Fruit fly (Drosophila melanogaster): ENCODE measurements around the gene Polr3C.

Polr3C gene

dm6 chr3R:12435948-12436347, 24.3 kb upstream of the Polr3C start, which contains the start of gene Desat2:
TSS of gene Desat2 (plus strand) at chr3R:12436248.
- no peak for TF ChIP-seq cnc (optimal IDR thresholded peaks at IDR 0.05)
- TF ChIP-seq Clk (GFP tag; optimal IDR thresholded peaks at IDR 0.05), result no peak
- TF ChIP-seq CG7045 (GFP tag; optimal IDR thresholded peaks at IDR 0.05), result no peak
- TF ChIP-seq CG33017 (tag; optimal IDR thresholded peaks at IDR 0.05), result no peak
- TF ChIP-seq cic (GFP tag; optimal IDR thresholded peaks at IDR 0.05), result no peak
- no peak for TF ChIP-seq CG12768 (GFP tag; optimal IDR thresholded peaks at IDR 0.05)
- TF ChIP-seq tj (GFP tag; optimal IDR thresholded peaks at IDR 0.05), result no peak
- TF ChIP-seq ovo (GFP tag; optimal IDR thresholded peaks at IDR 0.05), result no peak
- no peak for TF ChIP-seq CG7101 (tag; optimal IDR thresholded peaks at IDR 0.05)
- TF ChIP-seq bab1 (GFP tag; optimal IDR thresholded peaks at IDR 0.05), result no peak
- no peak for TF ChIP-seq CG5204 (GFP tag; optimal IDR thresholded peaks at IDR 0.05)
- no peak for TF ChIP-seq toe (GFP tag; optimal IDR thresholded peaks at IDR 0.05)

- TF ChIP-seq ovo (GFP tag; optimal IDR thresholded peaks at IDR 0.05), result no peak
- no peak for TF ChIP-seq tj (GFP tag; optimal IDR thresholded peaks at IDR 0.05)
- TF ChIP-seq CG12768 (GFP tag; optimal IDR thresholded peaks at IDR 0.05), result no peak
- TF ChIP-seq kay (GFP tag; ENCODE audit: borderline replicate concordance), result no peak
- no peak for TF ChIP-seq CG33017 (tag; optimal IDR thresholded peaks at IDR 0.05)
- no peak for TF ChIP-seq CG7045 (GFP tag; optimal IDR thresholded peaks at IDR 0.05)
- TF ChIP-seq Mnt (GFP tag; optimal IDR thresholded peaks at IDR 0.05), result no peak
- TF ChIP-seq CG7101 (tag; optimal IDR thresholded peaks at IDR 0.05), result no peak
- TF ChIP-seq Clk (GFP tag; optimal IDR thresholded peaks at IDR 0.05), result no peak
- TF ChIP-seq CG5204 (GFP tag; optimal IDR thresholded peaks at IDR 0.05), result no peak
These were observed 21.2 kb upstream of the Polr3C start, which contains the start of the genes CG17207 and CG46427 for dm6 chr3R:12439039-12439400. TSS of gene CG17207 (minus strand) at chr3R:12439139. TSS of gene CG46427 (minus strand) at chr3R:12439139.

dm6 chr3R:12439401-12440143, 20.6 kb upstream of the Polr3C start, which contains the start of gene Desat1:
TSS of gene Desat1 (plus strand) at chr3R:12439600.
- TF ChIP-seq cic (GFP tag; optimal IDR thresholded peaks at IDR 0.05) (no peak), toe (GFP tag; optimal IDR thresholded peaks at IDR 0.05) (no peak), CG7101 (tag; optimal IDR thresholded peaks at IDR 0.05) (peak; percentile 20), pad (GFP tag; optimal IDR thresholded peaks at IDR 0.05) (no peak), CG11617 (GFP tag; optimal IDR thresholded peaks at IDR 0.05) (peak; percentile 9), CG1620 (GFP tag; optimal IDR thresholded peaks at IDR 0.05) (no peak), CG5204 (GFP tag; optimal IDR thresholded peaks at IDR 0.05) (no peak), CG7045 (GFP tag; optimal IDR thresholded peaks at IDR 0.05) (no peak), Hr96 (GFP tag; optimal IDR thresholded peaks at IDR 0.05) (no peak), CG14711 (tag; optimal IDR thresholded peaks at IDR 0.05) (peak; percentile 18), CG12768 (GFP tag; optimal IDR thresholded peaks at IDR 0.05) (no peak), Crg-1 (GFP tag; optimal IDR thresholded peaks at IDR 0.05) (peak; percentile 47), cnc (optimal IDR thresholded peaks at IDR 0.05) (no peak), Mnt (GFP tag; optimal IDR thresholded peaks at IDR 0.05) (peak; percentile 36), tj (GFP tag; optimal IDR thresholded peaks at IDR 0.05) (no peak), kay (GFP tag; ENCODE audit: borderline replicate concordance) (no peak), Clk (GFP tag; optimal IDR thresholded peaks at IDR 0.05) (no peak), ovo (GFP tag; optimal IDR thresholded peaks at IDR 0.05) (no peak), bab1 (GFP tag; optimal IDR thresholded peaks at IDR 0.05) (peak; percentile 23), CG33017 (tag; optimal IDR thresholded peaks at IDR 0.05) (peak; percentile 6)

- no peak for TF ChIP-seq Crg-1 (GFP tag; optimal IDR thresholded peaks at IDR 0.05)
- no peak for TF ChIP-seq CG1620 (GFP tag; optimal IDR thresholded peaks at IDR 0.05)
- TF ChIP-seq CG5204 (GFP tag; optimal IDR thresholded peaks at IDR 0.05), result no peak
- peak; percentile 79 for TF ChIP-seq CG12768 (GFP tag; optimal IDR thresholded peaks at IDR 0.05)
- TF ChIP-seq Mnt (GFP tag; optimal IDR thresholded peaks at IDR 0.05), result peak; percentile 64
- TF ChIP-seq ovo (GFP tag; optimal IDR thresholded peaks at IDR 0.05), result no peak
- TF ChIP-seq CG33017 (tag; optimal IDR thresholded peaks at IDR 0.05), result peak; percentile 38
- no peak for TF ChIP-seq CG14711 (tag; optimal IDR thresholded peaks at IDR 0.05)
- TF ChIP-seq Hr96 (GFP tag; optimal IDR thresholded peaks at IDR 0.05), result no peak
- TF ChIP-seq CG11617 (GFP tag; optimal IDR thresholded peaks at IDR 0.05), result no peak
- TF ChIP-seq pad (GFP tag; optimal IDR thresholded peaks at IDR 0.05), result peak; percentile 6
- TF ChIP-seq CG7101 (tag; optimal IDR thresholded peaks at IDR 0.05), result peak; percentile 45
- TF ChIP-seq CG7045 (GFP tag; optimal IDR thresholded peaks at IDR 0.05), result no peak
- TF ChIP-seq bab1 (GFP tag; optimal IDR thresholded peaks at IDR 0.05), result peak; percentile 29
- TF ChIP-seq kay (GFP tag; ENCODE audit: borderline replicate concordance), result peak; percentile 53
- no peak for TF ChIP-seq Clk (GFP tag; optimal IDR thresholded peaks at IDR 0.05)
- TF ChIP-seq cic (GFP tag; optimal IDR thresholded peaks at IDR 0.05), result peak; percentile 58
- TF ChIP-seq tj (GFP tag; optimal IDR thresholded peaks at IDR 0.05), result peak; percentile 37
- no peak for TF ChIP-seq cnc (optimal IDR thresholded peaks at IDR 0.05)
- TF ChIP-seq toe (GFP tag; optimal IDR thresholded peaks at IDR 0.05), result no peak
These were observed 19.1 kb upstream of the Polr3C start for dm6 chr3R:12441008-12441606.

DNA sequence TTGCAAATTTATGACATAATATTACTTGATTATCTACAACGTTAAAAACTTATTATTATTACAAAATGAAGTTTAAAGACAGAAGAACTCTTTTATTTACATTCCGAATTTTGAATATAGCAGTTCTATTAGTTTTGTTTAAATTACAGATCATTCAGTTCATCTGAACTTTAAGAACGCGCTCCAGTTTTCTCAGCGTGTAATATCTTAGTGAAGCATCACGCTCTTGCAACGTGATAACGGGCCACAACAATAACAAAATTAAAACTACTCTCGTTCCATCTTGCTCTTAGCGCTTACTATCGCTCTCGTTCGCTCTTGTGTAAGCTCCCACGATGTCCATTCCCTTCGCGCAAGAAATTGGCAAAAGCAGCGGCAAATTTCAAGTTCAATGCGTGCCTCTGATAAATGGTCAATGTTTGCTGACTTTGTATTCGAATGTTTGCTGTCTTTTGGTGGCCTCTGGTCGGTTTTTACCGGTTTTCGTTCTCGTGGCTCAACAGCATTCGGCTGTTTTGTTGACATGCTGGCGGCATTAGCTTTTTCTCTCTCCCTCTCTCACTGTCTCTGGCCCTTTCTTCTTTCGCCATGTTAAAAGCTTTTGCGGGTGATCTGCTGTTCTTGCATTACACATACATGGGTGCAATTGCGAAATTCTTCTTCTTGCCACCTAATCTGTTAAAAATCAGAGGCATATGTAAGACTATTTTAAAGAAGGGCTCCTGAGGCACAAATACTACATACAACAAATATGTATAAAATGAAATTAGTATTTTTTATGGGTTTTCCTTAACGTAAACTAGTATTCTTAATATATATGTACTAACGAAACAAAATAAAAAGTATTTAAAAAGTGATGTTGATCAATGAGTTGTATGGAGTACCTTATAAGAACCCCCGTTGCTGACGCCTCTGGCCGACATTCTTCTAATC, 17.3 kb upstream of the Polr3C start:
- TF ChIP-seq CG33017 (tag; optimal IDR thresholded peaks at IDR 0.05) (peak; percentile 82), bab1 (GFP tag; optimal IDR thresholded peaks at IDR 0.05) (peak; percentile 85), CG1620 (GFP tag; optimal IDR thresholded peaks at IDR 0.05) (peak; percentile 48), CG7101 (tag; optimal IDR thresholded peaks at IDR 0.05) (peak; percentile 85), CG14711 (tag; optimal IDR thresholded peaks at IDR 0.05) (peak; percentile 81), cnc (optimal IDR thresholded peaks at IDR 0.05) (no peak), CG11617 (GFP tag; optimal IDR thresholded peaks at IDR 0.05) (peak; percentile 71), pad (GFP tag; optimal IDR thresholded peaks at IDR 0.05) (peak; percentile 51), CG5204 (GFP tag; optimal IDR thresholded peaks at IDR 0.05) (no peak), CG12768 (GFP tag; optimal IDR thresholded peaks at IDR 0.05) (no peak), toe (GFP tag; optimal IDR thresholded peaks at IDR 0.05) (peak; percentile 37), Clk (GFP tag; optimal IDR thresholded peaks at IDR 0.05) (no peak), CG7045 (GFP tag; optimal IDR thresholded peaks at IDR 0.05) (peak; percentile 78), Hr96 (GFP tag; optimal IDR thresholded peaks at IDR 0.05) (peak; percentile 65), Crg-1 (GFP tag; optimal IDR thresholded peaks at IDR 0.05) (no peak), kay (GFP tag; ENCODE audit: borderline replicate concordance) (peak; percentile 77), cic (GFP tag; optimal IDR thresholded peaks at IDR 0.05) (no peak), ovo (GFP tag; optimal IDR thresholded peaks at IDR 0.05) (peak; percentile 59), Mnt (GFP tag; optimal IDR thresholded peaks at IDR 0.05) (peak; percentile 47), tj (GFP tag; optimal IDR thresholded peaks at IDR 0.05) (peak; percentile 83)
